Worm (Caenorhabditis elegans) whole organism, mixed stage, embryonic: ENCODE measurements around the gene gdi-1.
A peak's percentile ranks its signal among the peaks of the same experiment; 100 is the strongest.

Experiments used
- bed-3 ChIP-seq: fragments of 200-800 bp; sonication (Bioruptor generic); optimal IDR thresholded peaks from 3 replicates; lab custom pipeline; 2018; ENCODE audit warnings: mild to moderate bottlenecking, missing genetic modification characterization, moderate library complexity, missing compliant biosample characterization
- ceh-39 ChIP-seq: fragments of 150-350 bp; optimal IDR thresholded peaks from 2 replicates; lab custom pipeline; 2014; ENCODE audit warnings: missing biosample characterization, missing genetic modification characterization
- ceh-43 ChIP-seq: fragments of 200-800 bp; sonication (Bioruptor generic); optimal IDR thresholded peaks from 2 replicates; lab custom pipeline; 2018; ENCODE audit warnings: mild to moderate bottlenecking, missing genetic modification characterization, moderate library complexity, missing compliant biosample characterization
- ceh-83 ChIP-seq: fragments of 200-800 bp; sonication (Bioruptor generic); optimal IDR thresholded peaks from 2 replicates; lab custom pipeline; 2018; ENCODE audit warnings: mild to moderate bottlenecking, missing genetic modification characterization, missing compliant biosample characterization
- ces-1 ChIP-seq: fragments of 150-350 bp; optimal IDR thresholded peaks from 2 replicates; lab custom pipeline; 2014; ENCODE audit warnings: missing biosample characterization, missing genetic modification reagents, missing genetic modification characterization
- cnd-1 ChIP-seq: fragments of 200-800 bp; sonication (Bioruptor generic); optimal IDR thresholded peaks from 2 replicates; lab custom pipeline; 2018; ENCODE audit warnings: mild to moderate bottlenecking, missing genetic modification characterization, missing compliant biosample characterization
- drap-1 ChIP-seq: fragments of 200-800 bp; sonication (Bioruptor generic); optimal IDR thresholded peaks from 3 replicates; lab custom pipeline; 2018; ENCODE audit warnings: mild to moderate bottlenecking, missing genetic modification characterization, missing compliant biosample characterization
- elt-1 ChIP-seq: sonication (generic microtip); optimal IDR thresholded peaks from 2 replicates; lab custom pipeline; 2017; ENCODE audit warnings: missing genetic modification characterization, mild to moderate bottlenecking, missing compliant biosample characterization, antibody characterized with exemption, moderate library complexity, borderline replicate concordance; ENCODE audit not compliant: insufficient read depth
- elt-3 ChIP-seq: fragments of 150-350 bp; optimal IDR thresholded peaks from 2 replicates; lab custom pipeline; 2014; ENCODE audit warnings: missing biosample characterization, missing genetic modification characterization
- flh-1 ChIP-seq: fragments of 200-800 bp; sonication (Bioruptor generic); optimal IDR thresholded peaks from 2 replicates; lab custom pipeline; 2018; ENCODE audit warnings: mild to moderate bottlenecking, missing genetic modification characterization, moderate library complexity, missing compliant biosample characterization
- ham-2 ChIP-seq: fragments of 200-800 bp; sonication (Bioruptor generic); optimal IDR thresholded peaks from 2 replicates; lab custom pipeline; 2018; ENCODE audit warnings: mild to moderate bottlenecking, missing genetic modification characterization, missing compliant biosample characterization
- lin-13 ChIP-seq: fragments of 150-350 bp; optimal IDR thresholded peaks from 2 replicates; lab custom pipeline; 2014; ENCODE audit warnings: missing biosample characterization, missing genetic modification characterization
- lin-32 ChIP-seq: fragments of 200-800 bp; sonication (Bioruptor generic); optimal IDR thresholded peaks from 2 replicates; lab custom pipeline; 2018; ENCODE audit warnings: mild to moderate bottlenecking, missing genetic modification characterization, missing compliant biosample characterization
- lsy-2 ChIP-seq: fragments of 150-350 bp; optimal IDR thresholded peaks from 2 replicates; lab custom pipeline; 2014; ENCODE audit warnings: missing biosample characterization, missing genetic modification characterization
- mab-5 ChIP-seq: fragments of 150-350 bp; optimal IDR thresholded peaks from 2 replicates; lab custom pipeline; 2014; ENCODE audit warnings: missing biosample characterization, missing genetic modification characterization
- mep-1 ChIP-seq: fragments of 150-350 bp; optimal IDR thresholded peaks from 2 replicates; lab custom pipeline; 2017; ENCODE audit warnings: missing biosample characterization, missing genetic modification reagents, missing genetic modification characterization, inconsistent platforms
- mls-2 ChIP-seq: sonication (generic microtip); optimal IDR thresholded peaks from 2 replicates; lab custom pipeline; 2016; ENCODE audit warnings: mild to moderate bottlenecking, missing genetic modification characterization, moderate library complexity, missing compliant biosample characterization
- nhr-12 ChIP-seq: fragments of 150-350 bp; optimal IDR thresholded peaks from 2 replicates; lab custom pipeline; 2014; ENCODE audit warnings: missing biosample characterization, missing genetic modification characterization
- nhr-2 ChIP-seq: fragments of 150-350 bp; optimal IDR thresholded peaks from 2 replicates; lab custom pipeline; 2014; ENCODE audit warnings: missing biosample characterization, missing genetic modification characterization
- nhr-237 ChIP-seq: fragments of 150-350 bp; optimal IDR thresholded peaks from 2 replicates; lab custom pipeline; 2014; ENCODE audit warnings: missing biosample characterization, missing genetic modification characterization
- nhr-28 ChIP-seq: fragments of 150-350 bp; optimal IDR thresholded peaks from 2 replicates; lab custom pipeline; 2014; ENCODE audit warnings: missing biosample characterization, missing genetic modification characterization
- nhr-76 ChIP-seq: sonication (generic microtip); optimal IDR thresholded peaks from 2 replicates; lab custom pipeline; 2017; ENCODE audit warnings: missing biosample characterization, missing genetic modification characterization
- sem-2 ChIP-seq: fragments of 200-800 bp; sonication (Bioruptor generic); optimal IDR thresholded peaks from 2 replicates; lab custom pipeline; 2018; ENCODE audit warnings: mild to moderate bottlenecking, missing genetic modification characterization, missing compliant biosample characterization
- snpc-4 ChIP-seq: fragments of 150-350 bp; optimal IDR thresholded peaks from 2 replicates; lab custom pipeline; 2014; ENCODE audit warnings: missing biosample characterization, missing genetic modification characterization
- tbx-8 ChIP-seq: fragments of 200-800 bp; sonication (Bioruptor generic); optimal IDR thresholded peaks from 2 replicates; lab custom pipeline; 2018; ENCODE audit warnings: mild to moderate bottlenecking, missing genetic modification characterization, moderate library complexity, missing compliant biosample characterization
- unc-120 ChIP-seq: sonication (generic microtip); optimal IDR thresholded peaks from 2 replicates; lab custom pipeline; 2017; ENCODE audit warnings: missing genetic modification characterization, missing compliant biosample characterization; ENCODE audit not compliant: poor library complexity, severe bottlenecking
- unc-39 ChIP-seq: fragments of 150-350 bp; optimal IDR thresholded peaks from 2 replicates; lab custom pipeline; 2014; ENCODE audit warnings: missing biosample characterization, missing genetic modification characterization
- unc-62 ChIP-seq: fragments of 150-350 bp; optimal IDR thresholded peaks from 2 replicates; lab custom pipeline; 2014; ENCODE audit warnings: missing biosample characterization, missing genetic modification reagents, missing genetic modification characterization

The gdi-1 gene

ce11 chrIV:14763348-14763747, 29.3 kb downstream of the gdi-1 start:
- TF ChIP-seq mep-1 (tag; lab: Kevin White, UChicago) = peak; percentile 26
- peak; percentile 12 for TF ChIP-seq ces-1 (GFP tag; lab: Kevin White, UChicago)
- peak; percentile 43 for TF ChIP-seq unc-62 (GFP tag; lab: Kevin White, UChicago)

- no peak for TF ChIP-seq elt-1
- TF ChIP-seq bed-3 (GFP tag; lab: Kevin White, UChicago) = no peak
- no peak for TF ChIP-seq sem-2
- no peak for TF ChIP-seq elt-3
- no peak for TF ChIP-seq unc-39
- TF ChIP-seq tbx-8 = no peak
- no peak for TF ChIP-seq nhr-28
- TF ChIP-seq lin-32 (GFP tag; lab: Kevin White, UChicago) = no peak
- TF ChIP-seq unc-120 (tag; lab: Kevin White, UChicago) = no peak
- no peak for TF ChIP-seq nhr-76
- TF ChIP-seq ham-2 (GFP tag; lab: Kevin White, UChicago) = no peak
- no peak for TF ChIP-seq mab-5 (tag; lab: Kevin White, UChicago)
- no peak for TF ChIP-seq mls-2 (tag; lab: Kevin White, UChicago)
- no peak for TF ChIP-seq ceh-83 (GFP tag; lab: Kevin White, UChicago)
- no peak for TF ChIP-seq snpc-4 (tag; lab: Kevin White, UChicago)
Measured at ce11 chrIV:14760845-14761244, 31.8 kb downstream of the gdi-1 start, which contains the start of gene ptp-5.2. ptp-5.2 (minus strand) TSS chrIV:14760945.

- TF ChIP-seq bed-3 (GFP tag; lab: Kevin White, UChicago) (no peak), drap-1 (no peak), tbx-8 (no peak), lsy-2 (tag; lab: Kevin White, UChicago) (no peak), mab-5 (tag; lab: Kevin White, UChicago) (no peak), ceh-43 (GFP tag; lab: Kevin White, UChicago) (no peak), lin-13 (tag; lab: Kevin White, UChicago) (no peak), mls-2 (tag; lab: Kevin White, UChicago) (no peak), ceh-83 (GFP tag; lab: Kevin White, UChicago) (no peak), nhr-12 (tag; lab: Kevin White, UChicago) (no peak), elt-3 (no peak)
- TF ChIP-seq, all 35 proteins: peak for 0
Measured at ce11 chrIV:14759662-14760061, 33.0 kb downstream of the gdi-1 start.

- no peak for TF ChIP-seq flh-1 (GFP tag; lab: Kevin White, UChicago)
- no peak for TF ChIP-seq ceh-39 (tag; lab: Kevin White, UChicago)
- TF ChIP-seq ceh-83 (GFP tag; lab: Kevin White, UChicago) = no peak
- no peak for TF ChIP-seq nhr-28
- no peak for TF ChIP-seq elt-1
- TF ChIP-seq nhr-2 (tag; lab: Kevin White, UChicago) = no peak
- TF ChIP-seq nhr-12 (tag; lab: Kevin White, UChicago) = no peak
- no peak for TF ChIP-seq unc-39
- no peak for TF ChIP-seq mab-5 (tag; lab: Kevin White, UChicago)
- TF ChIP-seq ham-2 (GFP tag; lab: Kevin White, UChicago) = no peak
- TF ChIP-seq lin-13 (tag; lab: Kevin White, UChicago) = no peak
- TF ChIP-seq, all 35 proteins: peak for 0
Measured at ce11 chrIV:14757786-14758185, 34.9 kb downstream of the gdi-1 start.

- TF ChIP-seq cnd-1 (tag; lab: Kevin White, UChicago) (no peak), drap-1 (no peak), nhr-12 (tag; lab: Kevin White, UChicago) (no peak), nhr-76 (no peak)
Measured at ce11 chrIV:14754912-14755311, 37.8 kb downstream of the gdi-1 start, which contains the start of gene Y57G11C.499. Y57G11C.499 (minus strand) TSS chrIV:14754934.

- TF ChIP-seq nhr-2 (tag; lab: Kevin White, UChicago) = no peak
- TF ChIP-seq ces-1 (GFP tag; lab: Kevin White, UChicago) = no peak
- no peak for TF ChIP-seq nhr-237
- no peak for TF ChIP-seq cnd-1 (tag; lab: Kevin White, UChicago)
- TF ChIP-seq lin-13 (tag; lab: Kevin White, UChicago) = no peak
- TF ChIP-seq elt-3 = no peak
- TF ChIP-seq mls-2 (tag; lab: Kevin White, UChicago) = no peak
- no peak for TF ChIP-seq elt-1
- TF ChIP-seq ceh-39 (tag; lab: Kevin White, UChicago) = no peak
- TF ChIP-seq drap-1 = no peak
- TF ChIP-seq bed-3 (GFP tag; lab: Kevin White, UChicago) = no peak
- no peak for TF ChIP-seq nhr-76
- no peak for TF ChIP-seq ham-2 (GFP tag; lab: Kevin White, UChicago)
Measured at ce11 chrIV:14741926-14742325, 50.8 kb downstream of the gdi-1 start.
